Fruit fly (Drosophila melanogaster) whole organism, embryonic: Measurements from ENCODE around the gene Evi5.

ENCODE experiments used
- Atf3 ChIP-seq: fragments of 200-800 bp; sonication (Bioruptor generic); optimal IDR thresholded peaks from 3 replicates; lab custom pipeline; 2016; ENCODE audit warnings: missing biosample characterization, missing genetic modification characterization
- BtbVII ChIP-seq: fragments of 200-800 bp; sonication (Bioruptor generic); optimal IDR thresholded peaks from 3 replicates; lab custom pipeline; 2017; ENCODE audit warnings: missing biosample characterization, mild to moderate bottlenecking, missing genetic modification characterization
- CG10147 ChIP-seq: fragments of 200-800 bp; sonication (Bioruptor generic); optimal IDR thresholded peaks from 2 replicates; lab custom pipeline; 2019; ENCODE audit warnings: missing biosample characterization, mild to moderate bottlenecking, missing genetic modification characterization, moderate library complexity
- CG10274 ChIP-seq: fragments of 200-800 bp; sonication (Bioruptor generic); optimal IDR thresholded peaks from 3 replicates; lab custom pipeline; 2017; ENCODE audit warnings: missing biosample characterization, mild to moderate bottlenecking, missing genetic modification characterization
- CG11247 ChIP-seq: fragments of 200-800 bp; sonication (Bioruptor generic); IDR thresholded peaks from 2 replicates; pipeline ENCODE4 v1.3.6; 2022; ENCODE audit warnings: missing biosample characterization, missing genetic modification characterization
- CG11456 ChIP-seq: fragments of 200-800 bp; sonication (Bioruptor generic); IDR thresholded peaks from 3 replicates; pipeline ENCODE4 v1.3.6; 2022; ENCODE audit warnings: missing biosample characterization, missing genetic modification characterization
- CG11504 ChIP-seq: fragments of 200-800 bp; sonication (Bioruptor generic); optimal IDR thresholded peaks from 3 replicates; lab custom pipeline; 2019; ENCODE audit warnings: missing biosample characterization, mild to moderate bottlenecking, missing genetic modification characterization, moderate library complexity
- CG1233 ChIP-seq: fragments of 200-800 bp; sonication (Bioruptor generic); optimal IDR thresholded peaks from 4 replicates; lab custom pipeline; 2018; ENCODE audit warnings: missing biosample characterization, mild to moderate bottlenecking, missing genetic modification characterization
- CG13287 ChIP-seq: fragments of 200-800 bp; sonication (Bioruptor generic); IDR thresholded peaks from 2 replicates; pipeline ENCODE4 v1.3.6; 2022; ENCODE audit warnings: missing biosample characterization, missing genetic modification characterization; ENCODE audit not compliant: partially characterized antibody
- CG13296 ChIP-seq: fragments of 200-800 bp; sonication (Bioruptor generic); optimal IDR thresholded peaks from 3 replicates; lab custom pipeline; 2018; ENCODE audit warnings: missing biosample characterization, mild to moderate bottlenecking, missing genetic modification characterization
- CG14667 ChIP-seq: fragments of 200-800 bp; sonication (Bioruptor generic); IDR thresholded peaks from 2 replicates; pipeline ENCODE4 v1.3.6; 2022; ENCODE audit warnings: missing biosample characterization, missing genetic modification characterization
- CG15269 ChIP-seq: fragments of 200-800 bp; sonication (Bioruptor generic); optimal IDR thresholded peaks from 2 replicates; lab custom pipeline; 2018; ENCODE audit warnings: missing biosample characterization, mild to moderate bottlenecking, missing genetic modification characterization, moderate library complexity
- CG17359 ChIP-seq: fragments of 200-800 bp; sonication (Bioruptor generic); optimal IDR thresholded peaks from 3 replicates; lab custom pipeline; 2018; ENCODE audit warnings: missing biosample characterization, mild to moderate bottlenecking, missing genetic modification characterization, moderate library complexity
- CG17361 ChIP-seq: fragments of 200-800 bp; sonication (Bioruptor generic); IDR thresholded peaks from 3 replicates; pipeline ENCODE4 v1.3.6; 2022; ENCODE audit warnings: missing biosample characterization, missing genetic modification characterization
- CG2712 ChIP-seq: fragments of 200-800 bp; optimal IDR thresholded peaks from 3 replicates; lab custom pipeline; 2019; ENCODE audit warnings: missing biosample characterization, mild to moderate bottlenecking, missing genetic modification characterization, moderate library complexity
- CG3407 ChIP-seq: fragments of 200-800 bp; sonication (Bioruptor generic); optimal IDR thresholded peaks from 2 replicates; lab custom pipeline; 2018; ENCODE audit warnings: missing biosample characterization, mild to moderate bottlenecking, missing genetic modification characterization
- CG34224 ChIP-seq: fragments of 200-800 bp; sonication (Bioruptor generic); IDR thresholded peaks from 3 replicates; pipeline ENCODE4 v1.3.6; 2022; ENCODE audit warnings: missing biosample characterization, missing genetic modification characterization; ENCODE audit not compliant: partially characterized antibody
- CG3838 ChIP-seq: fragments of 200-800 bp; sonication (Bioruptor generic); optimal IDR thresholded peaks from 3 replicates; lab custom pipeline; 2016; ENCODE audit warnings: missing biosample characterization, missing genetic modification characterization
- CG4617 ChIP-seq: fragments of 200-800 bp; sonication (Bioruptor generic); optimal IDR thresholded peaks from 3 replicates; lab custom pipeline; 2016; ENCODE audit warnings: missing biosample characterization, missing genetic modification characterization, borderline replicate concordance
- CG7556 ChIP-seq: fragments of 200-800 bp; sonication (Bioruptor generic); optimal IDR thresholded peaks from 2 replicates; lab custom pipeline; 2017; ENCODE audit warnings: missing biosample characterization, mild to moderate bottlenecking, missing genetic modification characterization
- CG7963 ChIP-seq: fragments of 200-800 bp; sonication (Bioruptor generic); IDR thresholded peaks from 3 replicates; pipeline ENCODE4 v1.3.6; 2022; ENCODE audit warnings: missing biosample characterization, missing genetic modification characterization; ENCODE audit not compliant: partially characterized antibody
- CG8944 ChIP-seq: fragments of 200-800 bp; sonication (Bioruptor generic); optimal IDR thresholded peaks from 3 replicates; lab custom pipeline; 2016; ENCODE audit warnings: missing biosample characterization, missing genetic modification characterization
- Dad ChIP-seq: fragments of 200-800 bp; sonication (Bioruptor generic); optimal IDR thresholded peaks from 3 replicates; lab custom pipeline; 2016; ENCODE audit warnings: missing biosample characterization, missing genetic modification characterization
- Ets65A ChIP-seq: fragments of 200-800 bp; sonication (Bioruptor generic); peaks from one replicate; lab custom pipeline; 2016; ENCODE audit warnings: missing biosample characterization, missing genetic modification characterization
- HHEX ChIP-seq: fragments of 200-800 bp; sonication (Bioruptor generic); optimal IDR thresholded peaks from 3 replicates; lab custom pipeline; 2017; ENCODE audit warnings: missing biosample characterization, mild to moderate bottlenecking, missing genetic modification characterization, missing genetic modification reagents
- HmgD ChIP-seq: fragments of 200-800 bp; sonication (Bioruptor generic); optimal IDR thresholded peaks from 3 replicates; lab custom pipeline; 2016; ENCODE audit warnings: missing biosample characterization, missing genetic modification characterization
- Hmr ChIP-seq: fragments of 200-800 bp; sonication (Bioruptor generic); optimal IDR thresholded peaks from 3 replicates; lab custom pipeline; 2017; ENCODE audit warnings: mild to moderate bottlenecking, missing biosample characterization, missing genetic modification reagents, missing genetic modification characterization
- Hr39 ChIP-seq: fragments of >200 bp; optimal IDR thresholded peaks from 2 replicates; lab custom pipeline; 2017
- Med ChIP-seq: fragments of 200-800 bp; sonication (Bioruptor generic); peaks from one replicate; lab custom pipeline; 2016; ENCODE audit warnings: missing biosample characterization, missing genetic modification characterization, mild to moderate bottlenecking, inconsistent platforms, moderate library complexity
- Meics ChIP-seq: fragments of 200-800 bp; sonication (Bioruptor generic); optimal IDR thresholded peaks from 2 replicates; lab custom pipeline; 2017; ENCODE audit warnings: missing biosample characterization, mild to moderate bottlenecking, missing genetic modification characterization
- NFAT ChIP-seq: fragments of 200-800 bp; sonication (Bioruptor generic); IDR thresholded peaks from 2 replicates; pipeline ENCODE4 v1.3.6; 2022; ENCODE audit warnings: missing biosample characterization, missing genetic modification characterization
- Ravus ChIP-seq: fragments of 200-800 bp; sonication (Bioruptor generic); IDR thresholded peaks from 2 replicates; pipeline ENCODE4 v1.3.6; 2022; ENCODE audit warnings: missing biosample characterization, missing genetic modification characterization
- Spps ChIP-seq: fragments of 200-800 bp; sonication (Bioruptor generic); optimal IDR thresholded peaks from 2 replicates; lab custom pipeline; 2018; ENCODE audit warnings: missing biosample characterization, mild to moderate bottlenecking, missing genetic modification characterization
- Taf1 ChIP-seq: fragments of 200-800 bp; sonication (Bioruptor generic); IDR thresholded peaks from 2 replicates; pipeline ENCODE4 v1.3.6; 2022; ENCODE audit warnings: missing biosample characterization, missing genetic modification characterization
- ara ChIP-seq: fragments of 200-800 bp; sonication (Bioruptor generic); IDR thresholded peaks from 2 replicates; pipeline ENCODE4 v1.3.6; 2022; ENCODE audit warnings: missing biosample characterization, missing genetic modification characterization
- ase ChIP-seq: fragments of 200-800 bp; sonication (Bioruptor generic); IDR thresholded peaks from 3 replicates; pipeline ENCODE4 v1.3.6; 2022; ENCODE audit warnings: missing biosample characterization, missing genetic modification characterization
- az2 ChIP-seq: fragments of 200-800 bp; sonication (Bioruptor generic); optimal IDR thresholded peaks from 3 replicates; lab custom pipeline; 2016; ENCODE audit warnings: missing biosample characterization, missing genetic modification characterization
- bcd ChIP-seq: fragments of 200-800 bp; sonication (Bioruptor generic); optimal IDR thresholded peaks from 2 replicates; lab custom pipeline; 2017; ENCODE audit warnings: missing biosample characterization, mild to moderate bottlenecking, missing genetic modification characterization
- bowl ChIP-seq: fragments of 200-800 bp; sonication (Bioruptor generic); IDR thresholded peaks from 2 replicates; pipeline ENCODE4 v1.3.6; 2022; ENCODE audit warnings: missing biosample characterization, missing genetic modification characterization
- chn ChIP-seq: fragments of 200-800 bp; sonication (Bioruptor generic); optimal IDR thresholded peaks from 2 replicates; lab custom pipeline; 2016; ENCODE audit warnings: missing biosample characterization, missing genetic modification characterization
- dpn ChIP-seq, 2 experiments: fragments of 200-800 bp; sonication (Bioruptor generic); optimal IDR thresholded peaks; 3 replicates each; lab custom pipeline; 2016; ENCODE audit warnings: missing biosample characterization in 2 of 2, missing genetic modification characterization in 2 of 2
- exex ChIP-seq: fragments of 200-800 bp; sonication (Bioruptor generic); optimal IDR thresholded peaks from 4 replicates; lab custom pipeline; 2018; ENCODE audit warnings: missing biosample characterization, mild to moderate bottlenecking, missing genetic modification characterization, moderate library complexity
- gcm ChIP-seq: fragments of 200-800 bp; sonication (Bioruptor generic); optimal IDR thresholded peaks from 2 replicates; lab custom pipeline; 2019; ENCODE audit warnings: missing biosample characterization, mild to moderate bottlenecking, missing genetic modification characterization, moderate library complexity
- gfzf ChIP-seq: fragments of 200-800 bp; sonication (Bioruptor generic); optimal IDR thresholded peaks from 2 replicates; lab custom pipeline; 2016; ENCODE audit warnings: missing biosample characterization, mild to moderate bottlenecking, missing genetic modification characterization, moderate library complexity
- hth ChIP-seq: fragments of >200 bp; optimal IDR thresholded peaks from 2 replicates; lab custom pipeline; 2017; ENCODE audit warnings: inconsistent platforms
- lab ChIP-seq: fragments of 200-800 bp; sonication (Bioruptor generic); optimal IDR thresholded peaks from 3 replicates; lab custom pipeline; 2017; ENCODE audit warnings: missing biosample characterization, missing genetic modification characterization, mild to moderate bottlenecking, moderate library complexity, missing genetic modification reagents
- odd ChIP-seq: fragments of 200-800 bp; sonication (Bioruptor generic); optimal IDR thresholded peaks from 2 replicates; lab custom pipeline; 2017; ENCODE audit warnings: missing biosample characterization, mild to moderate bottlenecking, missing genetic modification characterization
- row ChIP-seq: fragments of 200-800 bp; sonication (Bioruptor generic); IDR thresholded peaks from 3 replicates; pipeline ENCODE4 v1.3.6; 2022; ENCODE audit warnings: missing biosample characterization, missing genetic modification characterization
- seq ChIP-seq: fragments of 200-800 bp; sonication (Bioruptor generic); IDR thresholded peaks from 2 replicates; pipeline ENCODE4 v1.3.6; 2022; ENCODE audit warnings: missing biosample characterization, missing genetic modification characterization
- yki ChIP-seq: fragments of >200 bp; optimal IDR thresholded peaks from 3 replicates; lab custom pipeline; 2018
- zfh1 ChIP-seq: fragments of 200-800 bp; sonication (Bioruptor generic); IDR thresholded peaks from 3 replicates; pipeline ENCODE4 v1.3.6; 2022; ENCODE audit warnings: missing biosample characterization, missing genetic modification characterization

Gene Evi5

DNA sequence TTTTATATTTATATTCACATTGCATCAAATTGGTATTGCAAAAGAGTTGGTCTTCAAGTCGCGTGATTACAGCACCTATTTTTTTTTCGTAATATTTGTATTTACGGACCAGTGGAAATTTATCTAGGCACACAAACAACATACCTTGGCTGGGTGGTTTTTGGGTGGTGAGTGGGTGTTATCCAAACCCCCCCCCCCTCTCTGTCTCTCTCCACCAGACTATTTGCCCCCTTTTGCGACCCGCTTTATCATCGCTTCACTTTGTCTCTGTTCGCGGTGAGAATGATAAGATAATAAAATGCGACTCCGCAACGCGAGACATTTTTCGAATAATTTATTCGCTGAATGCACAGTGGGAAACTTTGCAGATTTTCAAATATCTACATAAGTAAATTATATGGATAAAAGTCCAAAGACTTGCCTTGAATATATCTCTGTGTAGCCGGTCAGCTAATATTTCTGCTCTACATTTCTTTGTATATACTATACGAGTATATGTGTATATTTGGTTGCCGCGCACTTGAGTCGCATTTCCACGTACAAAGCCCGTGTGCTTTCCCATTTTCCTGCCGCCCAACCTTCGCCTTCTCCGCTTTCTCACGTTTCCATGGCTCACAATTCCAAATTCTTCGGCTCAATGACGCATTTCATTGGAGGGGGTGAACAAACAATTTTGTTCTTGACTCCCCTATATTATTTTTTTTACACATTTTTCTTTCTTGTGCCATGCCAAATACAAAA, 47.2 kb upstream of the Evi5 start (continued):
- TF ChIP-seq gcm (GFP tag; lab: Kevin White, UChicago): no peak
- 0 out of 3 replicates have a peak, but pooled peaks have one; percentile 5 for TF ChIP-seq CG17361 (GFP tag; lab: Robert Waterston, UW)
- TF ChIP-seq bcd (GFP tag; lab: Kevin White, UChicago): no peak
- TF ChIP-seq HmgD (GFP tag; lab: Kevin White, UChicago): no peak
- TF ChIP-seq Atf3: no peak
- no peak for TF ChIP-seq ase
- TF ChIP-seq bowl (GFP tag; lab: Robert Waterston, UW): no peak
- TF ChIP-seq Spps (tag; lab: Kevin White, UChicago): no peak
- TF ChIP-seq CG1233 (GFP tag; lab: Kevin White, UChicago): peak; percentile 3
- no peak for TF ChIP-seq Hr39
- no peak for TF ChIP-seq CG11504 (tag; lab: Kevin White, UChicago)
- no peak for TF ChIP-seq Hmr (GFP tag; lab: Kevin White, UChicago)
- TF ChIP-seq CG4617 (GFP tag; lab: Kevin White, UChicago): no peak
- TF ChIP-seq CG11456 (GFP tag; lab: Robert Waterston, UW): no peak
- no peak for TF ChIP-seq BtbVII (GFP tag; lab: Kevin White, UChicago)
- TF ChIP-seq chn (GFP tag; lab: Kevin White, UChicago): no peak
- TF ChIP-seq gfzf (GFP tag; lab: Kevin White, UChicago): no peak
- no peak for TF ChIP-seq Taf1 (GFP tag; lab: Robert Waterston, UW)
- TF ChIP-seq dpn (GFP tag; optimal IDR thresholded peaks at IDR 0.05; lab: Kevin White, UChicago): no peak
- TF ChIP-seq CG13287 (GFP tag; lab: Robert Waterston, UW): no peak
- TF ChIP-seq CG13296 (GFP tag; lab: Kevin White, UChicago): no peak
- no peak for TF ChIP-seq CG14667
- no peak for TF ChIP-seq odd (GFP tag; lab: Kevin White, UChicago)
- peak; percentile 16 for TF ChIP-seq Ets65A (GFP tag; lab: Kevin White, UChicago)
- TF ChIP-seq CG3407 (GFP tag; lab: Kevin White, UChicago): no peak
- peak; percentile 40; the same call in 1 of the 3 replicates for TF ChIP-seq row
- TF ChIP-seq CG2712 (tag; lab: Kevin White, UChicago): no peak
- TF ChIP-seq CG10274: no peak
- TF ChIP-seq CG10147 (GFP tag; lab: Kevin White, UChicago): no peak
- TF ChIP-seq HHEX (GFP tag; lab: Kevin White, UChicago): no peak
- TF ChIP-seq Med: peak; percentile 59
- TF ChIP-seq zfh1 (GFP tag; lab: Robert Waterston, UW): no peak
- no peak for TF ChIP-seq CG15269 (tag; lab: Kevin White, UChicago)
- no peak for TF ChIP-seq az2 (GFP tag; lab: Kevin White, UChicago)
- TF ChIP-seq CG11247 (GFP tag; lab: Robert Waterston, UW): no peak
- TF ChIP-seq CG8944 (GFP tag; lab: Kevin White, UChicago): no peak
- no peak for TF ChIP-seq CG34224 (GFP tag; lab: Robert Waterston, UW)
- TF ChIP-seq ara (GFP tag; lab: Robert Waterston, UW): no peak
- no peak for TF ChIP-seq CG3838 (GFP tag; lab: Kevin White, UChicago)
- no peak for TF ChIP-seq NFAT (GFP tag; lab: Robert Waterston, UW)
- no peak for TF ChIP-seq seq (GFP tag; lab: Robert Waterston, UW)
- TF ChIP-seq hth: no peak
- no peak for TF ChIP-seq CG7963 (GFP tag; lab: Robert Waterston, UW)
- TF ChIP-seq CG17359 (tag; lab: Kevin White, UChicago): peak; percentile 4
- peak; percentile 9 for TF ChIP-seq exex (tag; lab: Kevin White, UChicago)
- TF ChIP-seq yki: no peak
- no peak for TF ChIP-seq Ravus
- peak; percentile 40 for TF ChIP-seq lab
- peak; percentile 21 for TF ChIP-seq CG7556
- no peak for TF ChIP-seq Dad (GFP tag; lab: Kevin White, UChicago)
- peak; percentile 3 for TF ChIP-seq Meics
